Fruit fly (Drosophila melanogaster) whole organism, embryonic: Measurements from ENCODE around the gene CG5435.
A peak's percentile ranks its signal among the peaks of the same experiment; 100 is the strongest.

Experiments used
- Aef1 ChIP-seq: fragments of 200-800 bp; sonication (Bioruptor generic); IDR thresholded peaks from 3 replicates; pipeline ENCODE4 v1.3.6; 2022; ENCODE audit warnings: missing biosample characterization, missing genetic modification characterization
- Blimp-1 ChIP-seq: fragments of 200-800 bp; sonication (Bioruptor generic); optimal IDR thresholded peaks from 3 replicates; lab custom pipeline; 2018; ENCODE audit warnings: missing biosample characterization, missing genetic modification characterization, mild to moderate bottlenecking, moderate library complexity, missing genetic modification reagents
- C15 ChIP-seq: fragments of 200-800 bp; sonication (Bioruptor generic); IDR thresholded peaks from 3 replicates; pipeline ENCODE4 v1.3.6; 2022; ENCODE audit warnings: missing biosample characterization, missing genetic modification characterization
- CG11085 ChIP-seq: fragments of 200-800 bp; sonication (Bioruptor generic); IDR thresholded peaks from 2 replicates; pipeline ENCODE4 v1.3.6; 2022; ENCODE audit warnings: missing biosample characterization, missing genetic modification characterization
- CG14965 ChIP-seq: fragments of 200-800 bp; sonication (Bioruptor generic); optimal IDR thresholded peaks from 2 replicates; lab custom pipeline; 2016; ENCODE audit warnings: missing biosample characterization, missing genetic modification characterization, borderline replicate concordance
- CG15479 ChIP-seq: fragments of 200-800 bp; sonication (Bioruptor generic); optimal IDR thresholded peaks from 3 replicates; lab custom pipeline; 2019; ENCODE audit warnings: missing biosample characterization, mild to moderate bottlenecking, missing genetic modification characterization, moderate library complexity
- CG15601 ChIP-seq: fragments of 200-800 bp; sonication (Bioruptor generic); optimal IDR thresholded peaks from 3 replicates; lab custom pipeline; 2019; ENCODE audit warnings: missing biosample characterization, mild to moderate bottlenecking, missing genetic modification characterization, moderate library complexity
- CG2129 ChIP-seq: fragments of 200-800 bp; sonication (Bioruptor generic); IDR thresholded peaks from 2 replicates; pipeline ENCODE4 v1.3.6; 2022; ENCODE audit warnings: missing biosample characterization, missing genetic modification characterization; ENCODE audit not compliant: partially characterized antibody
- CG2678 ChIP-seq: fragments of 200-800 bp; sonication (Bioruptor generic); optimal IDR thresholded peaks from 3 replicates; lab custom pipeline; 2019; ENCODE audit warnings: missing biosample characterization, mild to moderate bottlenecking, missing genetic modification characterization, moderate library complexity
- CG31388 ChIP-seq: fragments of 200-800 bp; sonication (Bioruptor generic); optimal IDR thresholded peaks from 2 replicates; lab custom pipeline; 2016; ENCODE audit warnings: missing biosample characterization, missing genetic modification characterization
- CG33557 ChIP-seq: fragments of 200-800 bp; sonication (Bioruptor generic); optimal IDR thresholded peaks from 2 replicates; lab custom pipeline; 2019; ENCODE audit warnings: missing biosample characterization, mild to moderate bottlenecking, missing genetic modification characterization, moderate library complexity
- CG3407 ChIP-seq: fragments of 200-800 bp; sonication (Bioruptor generic); optimal IDR thresholded peaks from 2 replicates; lab custom pipeline; 2018; ENCODE audit warnings: missing biosample characterization, mild to moderate bottlenecking, missing genetic modification characterization
- CG34376 ChIP-seq: fragments of 200-800 bp; sonication (Bioruptor generic); optimal IDR thresholded peaks from 2 replicates; lab custom pipeline; 2018; ENCODE audit warnings: missing biosample characterization, mild to moderate bottlenecking, missing genetic modification characterization
- CG34422 ChIP-seq: fragments of 200-800 bp; sonication (Bioruptor generic); IDR thresholded peaks from 3 replicates; pipeline ENCODE4 v1.3.6; 2022; ENCODE audit warnings: missing biosample characterization, missing genetic modification characterization
- CG4328 ChIP-seq: fragments of 200-800 bp; sonication (Bioruptor generic); optimal IDR thresholded peaks from 3 replicates; lab custom pipeline; 2017; ENCODE audit warnings: missing biosample characterization, missing genetic modification reagents, missing genetic modification characterization
- CG4360 ChIP-seq: fragments of 200-800 bp; sonication (Bioruptor generic); IDR thresholded peaks from 2 replicates; pipeline ENCODE4 v1.3.6; 2022; ENCODE audit warnings: missing biosample characterization, missing genetic modification characterization
- CG43689 ChIP-seq: fragments of 200-800 bp; sonication (Bioruptor generic); IDR thresholded peaks from 2 replicates; pipeline ENCODE4 v1.3.6; 2022; ENCODE audit warnings: missing biosample characterization, missing genetic modification characterization
- CG6854 ChIP-seq: fragments of 200-800 bp; sonication (Bioruptor generic); optimal IDR thresholded peaks from 3 replicates; lab custom pipeline; 2017; ENCODE audit warnings: missing biosample characterization, mild to moderate bottlenecking, missing genetic modification characterization
- CG8290 ChIP-seq, 3 experiments: fragments of 200-800 bp; sonication (Bioruptor generic); optimal IDR thresholded peaks; 2 replicates each; lab custom pipeline; 2016 to 2019; ENCODE audit warnings: missing biosample characterization in 3 of 3, missing genetic modification characterization in 3 of 3, mild to moderate bottlenecking in 2 of 3, moderate library complexity in 1 of 3
- CG8478 ChIP-seq: fragments of >200 bp; optimal IDR thresholded peaks from 2 replicates; lab custom pipeline; 2018
- CrebB ChIP-seq: fragments of 200-800 bp; sonication (Bioruptor generic); optimal IDR thresholded peaks from 3 replicates; lab custom pipeline; 2018; ENCODE audit warnings: missing biosample characterization, mild to moderate bottlenecking, missing genetic modification characterization
- Dfd ChIP-seq, 2 experiments: fragments of >200 bp; optimal IDR thresholded peaks; 2 replicates each; lab custom pipeline; 2017; ENCODE audit warnings: missing biosample characterization in 2 of 2, missing genetic modification characterization in 2 of 2
- HHEX ChIP-seq: fragments of 200-800 bp; sonication (Bioruptor generic); optimal IDR thresholded peaks from 3 replicates; lab custom pipeline; 2017; ENCODE audit warnings: missing biosample characterization, mild to moderate bottlenecking, missing genetic modification characterization, missing genetic modification reagents
- Hmr ChIP-seq: fragments of 200-800 bp; sonication (Bioruptor generic); optimal IDR thresholded peaks from 3 replicates; lab custom pipeline; 2017; ENCODE audit warnings: mild to moderate bottlenecking, missing biosample characterization, missing genetic modification reagents, missing genetic modification characterization
- Hr78 ChIP-seq, 2 experiments: fragments of 200-800 bp in 1 of 2; fragments of >200 bp in 1 of 2; sonication (Bioruptor generic) in 1 of 2; optimal IDR thresholded peaks; 2 replicates each; lab custom pipeline; 2017 to 2019; ENCODE audit warnings: missing biosample characterization in 2 of 2, missing genetic modification characterization in 2 of 2, mild to moderate bottlenecking in 1 of 2, moderate library complexity in 1 of 2
- Lpt ChIP-seq: fragments of >200 bp; optimal IDR thresholded peaks from 2 replicates; lab custom pipeline; 2018; ENCODE audit warnings: missing biosample characterization, missing genetic modification characterization
- Med ChIP-seq: fragments of 200-800 bp; sonication (Bioruptor generic); peaks from one replicate; lab custom pipeline; 2016; ENCODE audit warnings: missing biosample characterization, missing genetic modification characterization, mild to moderate bottlenecking, inconsistent platforms, moderate library complexity
- aop ChIP-seq: fragments of 200-800 bp; sonication (Bioruptor generic); IDR thresholded peaks from 2 replicates; pipeline ENCODE4 v1.3.6; 2022; ENCODE audit warnings: missing biosample characterization, missing genetic modification characterization
- chinmo ChIP-seq: fragments of 200-800 bp; sonication (Bioruptor generic); IDR thresholded peaks from 4 replicates; pipeline ENCODE4 v1.3.6; 2022; ENCODE audit warnings: missing biosample characterization, missing genetic modification characterization; ENCODE audit not compliant: partially characterized antibody
- chn ChIP-seq: fragments of 200-800 bp; sonication (Bioruptor generic); optimal IDR thresholded peaks from 2 replicates; lab custom pipeline; 2016; ENCODE audit warnings: missing biosample characterization, missing genetic modification characterization
- ci ChIP-seq: fragments of 200-800 bp; sonication (Bioruptor generic); IDR thresholded peaks from 3 replicates; pipeline ENCODE4 v1.3.6; 2022; ENCODE audit warnings: missing biosample characterization, missing genetic modification characterization
- da ChIP-seq: fragments of 200-800 bp; sonication (Bioruptor generic); optimal IDR thresholded peaks from 2 replicates; lab custom pipeline; 2016; ENCODE audit warnings: missing biosample characterization, missing genetic modification characterization
- disco-r ChIP-seq: fragments of 200-800 bp; sonication (Bioruptor generic); optimal IDR thresholded peaks from 2 replicates; lab custom pipeline; 2016; ENCODE audit warnings: missing biosample characterization, missing genetic modification characterization
- fd64A ChIP-seq: fragments of 200-800 bp; sonication (Bioruptor generic); optimal IDR thresholded peaks from 3 replicates; lab custom pipeline; 2018; ENCODE audit warnings: missing biosample characterization, mild to moderate bottlenecking, missing genetic modification characterization
- fd96Cb ChIP-seq: fragments of 200-800 bp; sonication (Bioruptor generic); optimal IDR thresholded peaks from 2 replicates; lab custom pipeline; 2018; ENCODE audit warnings: missing biosample characterization, mild to moderate bottlenecking, missing genetic modification characterization, moderate library complexity
- gsb-n ChIP-seq: fragments of 200-800 bp; sonication (Bioruptor generic); optimal IDR thresholded peaks from 3 replicates; lab custom pipeline; 2018; ENCODE audit warnings: missing biosample characterization, mild to moderate bottlenecking, missing genetic modification characterization
- hth ChIP-seq: fragments of >200 bp; optimal IDR thresholded peaks from 2 replicates; lab custom pipeline; 2017; ENCODE audit warnings: inconsistent platforms
- klu ChIP-seq: fragments of 200-800 bp; sonication (Bioruptor generic); IDR thresholded peaks from 2 replicates; pipeline ENCODE4 v1.3.6; 2022; ENCODE audit warnings: missing biosample characterization, missing genetic modification characterization
- lola ChIP-seq, 3 experiments: fragments of >200 bp in 2 of 3; fragments of 200-800 bp in 1 of 3; sonication (Bioruptor generic) in 1 of 3; optimal IDR thresholded peaks; 2 replicates each; lab custom pipeline; 2017 to 2019; ENCODE audit warnings: missing biosample characterization in 3 of 3, missing genetic modification characterization in 3 of 3, mild to moderate bottlenecking in 1 of 3, moderate library complexity in 1 of 3
- mirr ChIP-seq: fragments of 200-800 bp; sonication (Bioruptor generic); optimal IDR thresholded peaks from 3 replicates; lab custom pipeline; 2018; ENCODE audit warnings: missing biosample characterization, mild to moderate bottlenecking, missing genetic modification characterization
- nom ChIP-seq: fragments of 200-800 bp; sonication (Bioruptor generic); optimal IDR thresholded peaks from 2 replicates; lab custom pipeline; 2017; ENCODE audit warnings: missing biosample characterization, missing genetic modification characterization, mild to moderate bottlenecking, moderate library complexity, missing genetic modification reagents
- onecut ChIP-seq: fragments of 200-800 bp; sonication (Bioruptor generic); IDR thresholded peaks from 2 replicates; pipeline ENCODE4 v1.3.6; 2022; ENCODE audit warnings: missing biosample characterization, missing genetic modification characterization
- pros ChIP-seq: fragments of 200-800 bp; sonication (Bioruptor generic); optimal IDR thresholded peaks from 3 replicates; lab custom pipeline; 2019; ENCODE audit warnings: missing biosample characterization, mild to moderate bottlenecking, missing genetic modification characterization, moderate library complexity
- run ChIP-seq: fragments of 200-800 bp; sonication (Bioruptor generic); optimal IDR thresholded peaks from 3 replicates; lab custom pipeline; 2018; ENCODE audit warnings: missing biosample characterization, mild to moderate bottlenecking, missing genetic modification characterization
- tio ChIP-seq: fragments of 200-800 bp; sonication (Bioruptor generic); optimal IDR thresholded peaks from 2 replicates; lab custom pipeline; 2017; ENCODE audit warnings: missing biosample characterization, missing genetic modification characterization, inconsistent platforms
- vvl ChIP-seq: fragments of 200-800 bp; sonication (Bioruptor generic); IDR thresholded peaks from 2 replicates; pipeline ENCODE4 v1.3.6; 2022; ENCODE audit warnings: missing biosample characterization, missing genetic modification characterization
- wek ChIP-seq: fragments of 200-800 bp; sonication (Bioruptor generic); optimal IDR thresholded peaks from 3 replicates; lab custom pipeline; 2018; ENCODE audit warnings: missing biosample characterization, mild to moderate bottlenecking, missing genetic modification characterization, moderate library complexity

The CG5435 gene

DNA sequence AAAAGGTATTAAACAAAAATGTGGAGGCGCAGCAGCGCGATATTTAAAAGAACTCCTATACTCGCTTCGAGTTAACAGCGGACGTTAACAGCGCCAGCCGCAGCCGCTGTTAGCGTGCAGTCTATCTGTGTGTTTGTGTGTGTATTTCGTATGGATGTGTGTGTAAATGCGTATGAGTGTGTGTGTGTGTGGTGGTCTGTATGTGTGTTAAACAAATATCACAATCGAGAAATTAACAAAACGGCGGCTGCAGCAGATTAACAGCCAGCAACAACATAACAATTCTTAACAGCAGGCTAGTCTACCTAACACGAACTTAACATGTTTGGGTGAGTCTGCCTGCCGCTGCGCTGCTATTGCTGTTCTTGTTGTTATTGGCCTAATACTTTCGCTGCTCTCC lies 26.5 kb upstream of the CG5435 start (continued):
- TF ChIP-seq Dfd (GFP tag; optimal IDR thresholded peaks at IDR 0.05; lab: Kevin White, UChicago), result no peak
- TF ChIP-seq aop (GFP tag; lab: Robert Waterston, UW), result no peak
- peak; percentile 81; the same call in 2 of the 4 replicates for TF ChIP-seq chinmo (GFP tag; lab: Robert Waterston, UW)
- TF ChIP-seq klu (GFP tag; lab: Robert Waterston, UW), result no peak
- no peak for TF ChIP-seq Lpt
- no peak for TF ChIP-seq tio
- no peak for TF ChIP-seq gsb-n (tag; lab: Kevin White, UChicago)
- TF ChIP-seq vvl (GFP tag; lab: Robert Waterston, UW), result peak; percentile 58; the same call in 1 of the 2 replicates
- no peak for TF ChIP-seq CG14965 (GFP tag; lab: Kevin White, UChicago)
- peak; percentile 42 for TF ChIP-seq CG33557
- TF ChIP-seq hth (lab: Kevin White, UChicago), result no peak
- TF ChIP-seq chn (GFP tag; lab: Kevin White, UChicago), result no peak
- TF ChIP-seq CG8290 (GFP tag; optimal IDR thresholded peaks at IDR 0.05; lab: Kevin White, UChicago), result no peak
- TF ChIP-seq CG8290 (tag; optimal IDR thresholded peaks at IDR 0.05; lab: Kevin White, UChicago), result peak in 1 of 2 experiments; percentile 38
- TF ChIP-seq lola (GFP tag; optimal IDR thresholded peaks at IDR 0.05; lab: Kevin White, UChicago), result peak in 1 of 3 experiments; percentile 43
- TF ChIP-seq fd96Cb (tag; lab: Kevin White, UChicago), result no peak
- TF ChIP-seq HHEX, result peak; percentile 13
- peak; percentile 14; the same call in 1 of the 2 replicates for TF ChIP-seq onecut (GFP tag; lab: Robert Waterston, UW)
- peak; percentile 22 for TF ChIP-seq CG34376 (GFP tag; lab: Kevin White, UChicago)
- TF ChIP-seq C15, result no peak
- TF ChIP-seq Blimp-1 (GFP tag; lab: Kevin White, UChicago), result peak; percentile 59
- TF ChIP-seq CG2129 (GFP tag; lab: Robert Waterston, UW), result no peak
- TF ChIP-seq CG4328 (GFP tag; lab: Kevin White, UChicago), result peak; percentile 8
- no peak for TF ChIP-seq disco-r (GFP tag; lab: Kevin White, UChicago)
- no peak for TF ChIP-seq da (GFP tag; lab: Kevin White, UChicago)
- peak; percentile 11 for TF ChIP-seq mirr
- peak; percentile 6 for TF ChIP-seq CG8478 (lab: Kevin White, UChicago)
- peak; percentile 1 for TF ChIP-seq CG2678 (tag; lab: Kevin White, UChicago)
- TF ChIP-seq Med, result peak; percentile 72
- no peak for TF ChIP-seq CG34422 (GFP tag; lab: Robert Waterston, UW)
- TF ChIP-seq CG15479 (GFP tag; lab: Kevin White, UChicago), result no peak
- peak; percentile 2 for TF ChIP-seq CG15601 (tag; lab: Kevin White, UChicago)
- peak; percentile 8 for TF ChIP-seq nom (GFP tag; lab: Kevin White, UChicago)
- TF ChIP-seq ci (GFP tag; lab: Robert Waterston, UW), result peak; percentile 13; the same call in 1 of the 3 replicates
- no peak for TF ChIP-seq CG6854
- no peak for TF ChIP-seq Aef1 (GFP tag; lab: Robert Waterston, UW)
- peak; percentile 4 for TF ChIP-seq CG3407 (GFP tag; lab: Kevin White, UChicago)
- TF ChIP-seq CrebB (tag; lab: Kevin White, UChicago), result peak; percentile 17
- no peak for TF ChIP-seq pros
- no peak for TF ChIP-seq Hr78 (GFP tag; optimal IDR thresholded peaks at IDR 0.05; lab: Kevin White, UChicago)
- TF ChIP-seq CG4360 (GFP tag; lab: Robert Waterston, UW), result peak; percentile 67
- TF ChIP-seq fd64A (GFP tag; lab: Kevin White, UChicago), result peak; percentile 59
- peak; percentile 20 for TF ChIP-seq Hmr (GFP tag; lab: Kevin White, UChicago)
- no peak for TF ChIP-seq CG43689 (GFP tag; lab: Robert Waterston, UW)
- no peak for TF ChIP-seq CG11085 (GFP tag; lab: Robert Waterston, UW)
- no peak for TF ChIP-seq run (tag; lab: Kevin White, UChicago)
- no peak for TF ChIP-seq CG31388 (GFP tag; lab: Kevin White, UChicago)
- TF ChIP-seq wek (GFP tag; lab: Kevin White, UChicago), result peak; percentile 36
